Worm (Caenorhabditis elegans) whole organism, L3 larva: ENCODE data around the gene vha-8.

ENCODE experiments used
- R02D3.7 ChIP-seq: fragments of 150-350 bp; optimal IDR thresholded peaks from 2 replicates; lab custom pipeline; 2014; ENCODE audit warnings: missing biosample characterization, missing genetic modification characterization
- ZK546.5 ChIP-seq: sonication (generic microtip); optimal IDR thresholded peaks from 2 replicates; lab custom pipeline; 2017; ENCODE audit warnings: missing biosample characterization, missing genetic modification characterization
- ama-1 ChIP-seq: fragments of 150-350 bp; optimal IDR thresholded peaks from 2 replicates; lab custom pipeline; 2018
- ceh-16 ChIP-seq: sonication (generic microtip); optimal IDR thresholded peaks from 2 replicates; lab custom pipeline; 2017; ENCODE audit warnings: missing biosample characterization, missing genetic modification characterization
- ceh-28 ChIP-seq: fragments of 150-350 bp; optimal IDR thresholded peaks from 2 replicates; lab custom pipeline; 2014; ENCODE audit warnings: missing biosample characterization, missing genetic modification reagents, missing genetic modification characterization
- ceh-9 ChIP-seq: sonication (generic microtip); optimal IDR thresholded peaks from 2 replicates; lab custom pipeline; 2018; ENCODE audit warnings: missing biosample characterization, missing genetic modification characterization
- egl-5 ChIP-seq: fragments of 150-350 bp; optimal IDR thresholded peaks from 2 replicates; lab custom pipeline; 2017; ENCODE audit warnings: missing biosample characterization, missing genetic modification reagents, missing genetic modification characterization, inconsistent platforms
- elt-1 ChIP-seq: fragments of 150-350 bp; optimal IDR thresholded peaks from 2 replicates; lab custom pipeline; 2014; ENCODE audit warnings: missing biosample characterization, missing genetic modification characterization
- elt-2 ChIP-seq: sonication (generic microtip); optimal IDR thresholded peaks from 2 replicates; lab custom pipeline; 2016; ENCODE audit warnings: missing genetic modification reagents, mild to moderate bottlenecking, missing genetic modification characterization, missing compliant biosample characterization
- fkh-10 ChIP-seq: sonication (generic microtip); optimal IDR thresholded peaks from 2 replicates; lab custom pipeline; 2017; ENCODE audit warnings: missing biosample characterization, missing genetic modification reagents, missing genetic modification characterization
- fkh-2 ChIP-seq: fragments of 150-350 bp; optimal IDR thresholded peaks from 2 replicates; lab custom pipeline; 2014; ENCODE audit warnings: missing biosample characterization, missing genetic modification reagents, missing genetic modification characterization
- fos-1 ChIP-seq: fragments of 150-350 bp; optimal IDR thresholded peaks from 2 replicates; lab custom pipeline; 2014; ENCODE audit warnings: missing biosample characterization, missing genetic modification characterization
- hmg-11 ChIP-seq: sonication (generic microtip); optimal IDR thresholded peaks from 2 replicates; lab custom pipeline; 2016; ENCODE audit warnings: missing genetic modification characterization, missing compliant biosample characterization
- jun-1 ChIP-seq: fragments of 150-350 bp; optimal IDR thresholded peaks from 2 replicates; lab custom pipeline; 2014; ENCODE audit warnings: missing biosample characterization, missing genetic modification reagents, missing genetic modification characterization
- lin-15B ChIP-seq: fragments of 150-350 bp; optimal IDR thresholded peaks from 2 replicates; lab custom pipeline; 2014; ENCODE audit warnings: missing biosample characterization, missing genetic modification characterization
- lin-39 ChIP-seq: fragments of 150-350 bp; optimal IDR thresholded peaks from 2 replicates; lab custom pipeline; 2018; ENCODE audit warnings: missing biosample characterization, missing genetic modification reagents, missing genetic modification characterization
- lsy-12 ChIP-seq: sonication (generic microtip); optimal IDR thresholded peaks from 2 replicates; lab custom pipeline; 2016; ENCODE audit warnings: mild to moderate bottlenecking, missing genetic modification characterization, missing compliant biosample characterization
- mdl-1 ChIP-seq: fragments of 150-350 bp; optimal IDR thresholded peaks from 2 replicates; lab custom pipeline; 2014; ENCODE audit warnings: missing biosample characterization, missing genetic modification characterization
- mml-1 ChIP-seq: fragments of 150-350 bp; sonication (generic microtip); optimal IDR thresholded peaks from 3 replicates; lab custom pipeline; 2014; ENCODE audit warnings: missing biosample characterization, missing genetic modification characterization
- nfya-1 ChIP-seq: sonication (generic microtip); optimal IDR thresholded peaks from 2 replicates; lab custom pipeline; 2017; ENCODE audit warnings: missing genetic modification characterization, mild to moderate bottlenecking, missing compliant biosample characterization, antibody characterized with exemption, moderate library complexity; ENCODE audit not compliant: insufficient read depth
- nhr-12 ChIP-seq: fragments of 150-350 bp; optimal IDR thresholded peaks from 2 replicates; lab custom pipeline; 2014; ENCODE audit warnings: missing biosample characterization, missing genetic modification characterization
- nhr-23 ChIP-seq: fragments of 150-350 bp; optimal IDR thresholded peaks from 2 replicates; lab custom pipeline; 2014; ENCODE audit warnings: missing biosample characterization, missing genetic modification reagents, missing genetic modification characterization
- nhr-25 ChIP-seq: sonication (generic microtip); optimal IDR thresholded peaks from 2 replicates; lab custom pipeline; 2017; ENCODE audit warnings: missing biosample characterization, missing genetic modification characterization
- nhr-43 ChIP-seq: sonication (generic microtip); optimal IDR thresholded peaks from 2 replicates; lab custom pipeline; 2016; ENCODE audit warnings: mild to moderate bottlenecking, missing genetic modification characterization, missing compliant biosample characterization; ENCODE audit not compliant: poor library complexity, severe bottlenecking
- nhr-67 ChIP-seq: fragments of 150-350 bp; optimal IDR thresholded peaks from 2 replicates; lab custom pipeline; 2014; ENCODE audit warnings: missing biosample characterization, missing genetic modification characterization
- nhr-76 ChIP-seq: fragments of 150-350 bp; sonication (generic microtip); optimal IDR thresholded peaks from 5 replicates; lab custom pipeline; 2014; ENCODE audit warnings: missing biosample characterization, missing genetic modification characterization
- pqm-1 ChIP-seq: fragments of 150-350 bp; optimal IDR thresholded peaks from 2 replicates; lab custom pipeline; 2017; ENCODE audit warnings: missing biosample characterization, missing genetic modification characterization, inconsistent platforms
- sea-2 ChIP-seq: fragments of 150-350 bp; sonication (generic microtip); optimal IDR thresholded peaks from 4 replicates; lab custom pipeline; 2014; ENCODE audit warnings: missing biosample characterization, missing genetic modification reagents, missing genetic modification characterization
- skn-1 ChIP-seq: fragments of 150-350 bp; optimal IDR thresholded peaks from 2 replicates; lab custom pipeline; 2014; ENCODE audit warnings: missing biosample characterization, missing genetic modification characterization
- tbx-2 ChIP-seq: sonication (generic microtip); optimal IDR thresholded peaks from 2 replicates; lab custom pipeline; 2016; ENCODE audit warnings: mild to moderate bottlenecking, missing genetic modification characterization, missing compliant biosample characterization
- unc-39 ChIP-seq: sonication (generic microtip); optimal IDR thresholded peaks from 4 replicates; lab custom pipeline; 2017; ENCODE audit warnings: missing biosample characterization, missing genetic modification characterization
- zag-1 ChIP-seq: fragments of 150-350 bp; optimal IDR thresholded peaks from 2 replicates; lab custom pipeline; 2014; ENCODE audit warnings: missing biosample characterization, missing genetic modification characterization
- ztf-4 ChIP-seq: fragments of 150-350 bp; optimal IDR thresholded peaks from 2 replicates; lab custom pipeline; 2014; ENCODE audit warnings: missing biosample characterization, missing genetic modification characterization

Gene vha-8

ce11 chrIV:6803805-6804344 is 13.0 kb downstream of the vha-8 start:
- TF ChIP-seq lsy-12 (no peak), nhr-43 (no peak), nhr-25 (tag; lab: Kevin White, UChicago) (no peak), fkh-2 (tag; lab: Kevin White, UChicago) (no peak), pqm-1 (tag; lab: Kevin White, UChicago) (no peak), mdl-1 (tag; lab: Kevin White, UChicago) (no peak), mml-1 (tag; lab: Kevin White, UChicago) (no peak), sea-2 (GFP tag; lab: Kevin White, UChicago) (no peak), fkh-10 (GFP tag; lab: Kevin White, UChicago) (no peak), ZK546.5 (no peak), unc-39 (tag; lab: Kevin White, UChicago) (no peak), egl-5 (no peak)
- TF ChIP-seq, all 47 proteins: peak for 0

- TF ChIP-seq elt-2 (peak; percentile 5), zag-1 (tag; lab: Kevin White, UChicago) (no peak), fos-1 (no peak), nhr-76 (tag; lab: Kevin White, UChicago) (no peak), sea-2 (GFP tag; lab: Kevin White, UChicago) (no peak), nhr-25 (tag; lab: Kevin White, UChicago) (no peak)
Observed at ce11 chrIV:6804815-6805214, 13.9 kb downstream of the vha-8 start, which contains the start of gene C17H12.37. C17H12.37 (plus strand) TSS chrIV:6805115.

- TF ChIP-seq elt-1 (tag; lab: Kevin White, UChicago) (peak; percentile 71), lin-15B (tag; lab: Kevin White, UChicago) (peak; percentile 28), nfya-1 (tag; lab: Kevin White, UChicago) (peak; percentile 54), lin-39 (tag; lab: Kevin White, UChicago) (peak; percentile 67), fkh-2 (tag; lab: Kevin White, UChicago) (no peak), hmg-11 (peak; percentile 3), fkh-10 (GFP tag; lab: Kevin White, UChicago) (peak; percentile 41), ceh-16 (tag; lab: Kevin White, UChicago) (no peak)
- TF ChIP-seq, all 47 proteins: peak for 6
Observed at ce11 chrIV:6806475-6807063, 15.7 kb downstream of the vha-8 start, which contains the start of gene C17H12.10. C17H12.10 (plus strand) TSS chrIV:6806799.

ce11 chrIV:6809756-6810155 is 18.9 kb downstream of the vha-8 start:
- TF ChIP-seq fos-1 (no peak), lin-39 (tag; lab: Kevin White, UChicago) (peak; percentile 74), mml-1 (tag; lab: Kevin White, UChicago) (no peak), lin-15B (tag; lab: Kevin White, UChicago) (peak; percentile 37), ama-1 (no peak), ztf-4 (tag; lab: Kevin White, UChicago) (no peak), nfya-1 (tag; lab: Kevin White, UChicago) (peak; percentile 76), jun-1 (tag; lab: Kevin White, UChicago) (no peak), nhr-76 (tag; lab: Kevin White, UChicago) (no peak), lsy-12 (no peak), ceh-28 (tag; lab: Kevin White, UChicago) (peak; percentile 16), tbx-2 (tag; lab: Kevin White, UChicago) (peak; percentile 42), hmg-11 (peak; percentile 97), nhr-23 (tag; lab: Kevin White, UChicago) (no peak), R02D3.7 (tag; lab: Kevin White, UChicago) (no peak), nhr-12 (no peak), fkh-10 (GFP tag; lab: Kevin White, UChicago) (peak; percentile 64), skn-1 (tag; lab: Kevin White, UChicago) (peak; percentile 8), pqm-1 (tag; lab: Kevin White, UChicago) (no peak), ceh-9 (tag; lab: Kevin White, UChicago) (no peak), nhr-67 (tag; lab: Kevin White, UChicago) (no peak), nhr-25 (tag; lab: Kevin White, UChicago) (no peak)
